Worm (Caenorhabditis elegans) whole organism, L4 larva: ENCODE measurements around the gene scb-1.

Experiments
- F10B5.3 ChIP-seq: sonication (generic microtip); optimal IDR thresholded peaks from 2 replicates; lab custom pipeline; 2016; ENCODE audit warnings: mild to moderate bottlenecking, missing genetic modification characterization, missing compliant biosample characterization
- T26A8.4 ChIP-seq: fragments of 200-800 bp; sonication (Bioruptor generic); IDR thresholded peaks from 2 replicates; pipeline ENCODE4 v1.3.6; 2022; ENCODE audit warnings: missing genetic modification characterization, missing compliant biosample characterization
- ZK337.2 ChIP-seq: fragments of 200-800 bp; sonication (Bioruptor generic); IDR thresholded peaks from 2 replicates; pipeline ENCODE4 v1.3.6; 2022; ENCODE audit warnings: missing genetic modification reagents, missing genetic modification characterization, missing compliant biosample characterization
- aha-1 ChIP-seq: fragments of 150-350 bp; peaks from one replicate; lab custom pipeline; 2014; ENCODE audit warnings: missing biosample characterization, missing genetic modification characterization
- aly-2 ChIP-seq: sonication (generic microtip); optimal IDR thresholded peaks from 2 replicates; lab custom pipeline; 2018; ENCODE audit warnings: missing biosample characterization, missing genetic modification characterization
- ceh-20 ChIP-seq: fragments of 200-800 bp; sonication (Bioruptor generic); IDR thresholded peaks from 2 replicates; pipeline ENCODE4 v1.3.6; 2022; ENCODE audit warnings: missing genetic modification reagents, missing genetic modification characterization, missing compliant biosample characterization
- ceh-32 ChIP-seq: sonication (generic microtip); optimal IDR thresholded peaks from 2 replicates; lab custom pipeline; 2016; ENCODE audit warnings: mild to moderate bottlenecking, missing genetic modification characterization, missing compliant biosample characterization; ENCODE audit not compliant: poor library complexity
- cey-2 ChIP-seq: sonication (generic microtip); optimal IDR thresholded peaks from 3 replicates; lab custom pipeline; 2017; ENCODE audit warnings: missing genetic modification characterization, mild to moderate bottlenecking, missing compliant biosample characterization, antibody characterized with exemption, borderline replicate concordance; ENCODE audit not compliant: insufficient read depth
- daf-16 ChIP-seq, 3 experiments: sonication (generic microtip); optimal IDR thresholded peaks; 2 replicates each; lab custom pipeline; 2016 to 2017; ENCODE audit warnings: missing genetic modification characterization in 3 of 3, missing genetic modification reagents in 3 of 3, mild to moderate bottlenecking in 2 of 3, missing compliant biosample characterization in 2 of 3, missing biosample characterization in 1 of 3, moderate library complexity in 1 of 3
- dmd-6 ChIP-seq: fragments of 200-800 bp; sonication (Bioruptor generic); IDR thresholded peaks from 2 replicates; pipeline ENCODE4 v1.3.6; 2022; ENCODE audit warnings: missing genetic modification reagents, missing genetic modification characterization, missing compliant biosample characterization
- dmd-8 ChIP-seq: fragments of 200-800 bp; sonication (Bioruptor generic); IDR thresholded peaks from 2 replicates; pipeline ENCODE4 v1.3.6; 2022; ENCODE audit warnings: missing genetic modification characterization, missing compliant biosample characterization
- dve-1 ChIP-seq: sonication (generic microtip); optimal IDR thresholded peaks from 2 replicates; lab custom pipeline; 2017; ENCODE audit warnings: antibody characterized with exemption, mild to moderate bottlenecking, missing genetic modification characterization, missing compliant biosample characterization; ENCODE audit not compliant: insufficient read depth
- gei-8 ChIP-seq: fragments of 200-800 bp; sonication (Bioruptor generic); optimal IDR thresholded peaks from 2 replicates; lab custom pipeline; 2018; ENCODE audit warnings: mild to moderate bottlenecking, missing genetic modification characterization, missing compliant biosample characterization
- hlh-11 ChIP-seq: fragments of 200-800 bp; sonication (Bioruptor generic); optimal IDR thresholded peaks from 2 replicates; lab custom pipeline; 2018; ENCODE audit warnings: mild to moderate bottlenecking, missing genetic modification characterization, missing compliant biosample characterization
- hlh-30 ChIP-seq: sonication (generic microtip); optimal IDR thresholded peaks from 2 replicates; lab custom pipeline; 2017; ENCODE audit warnings: antibody characterized with exemption, mild to moderate bottlenecking, missing genetic modification characterization, missing compliant biosample characterization; ENCODE audit not compliant: insufficient read depth
- lin-15B ChIP-seq: fragments of 150-350 bp; sonication (generic microtip); optimal IDR thresholded peaks from 3 replicates; lab custom pipeline; 2014; ENCODE audit warnings: missing biosample characterization, missing genetic modification characterization
- lin-29 ChIP-seq: fragments of 200-800 bp; sonication (Bioruptor generic); IDR thresholded peaks from 2 replicates; pipeline ENCODE4 v1.3.6; 2022; ENCODE audit warnings: missing genetic modification reagents, missing genetic modification characterization, missing compliant biosample characterization
- lin-39 ChIP-seq: fragments of 150-350 bp; optimal IDR thresholded peaks from 2 replicates; lab custom pipeline; 2014; ENCODE audit warnings: missing biosample characterization, missing genetic modification reagents, missing genetic modification characterization
- lir-3 ChIP-seq: sonication (generic microtip); optimal IDR thresholded peaks from 2 replicates; lab custom pipeline; 2016; ENCODE audit warnings: mild to moderate bottlenecking, missing genetic modification characterization, missing compliant biosample characterization
- madf-5 ChIP-seq, 2 experiments: fragments of 200-800 bp; sonication (Bioruptor generic); IDR thresholded peaks; 2 replicates each; pipeline ENCODE4 v1.3.6; 2022; ENCODE audit warnings: missing compliant biosample characterization in 2 of 2, missing genetic modification characterization in 2 of 2
- madf-9 ChIP-seq: fragments of 200-800 bp; sonication (Bioruptor generic); conservative IDR thresholded peaks from 2 replicates; pipeline ENCODE4 v1.3.6; 2022; ENCODE audit warnings: missing genetic modification reagents, missing genetic modification characterization, missing compliant biosample characterization
- mdl-1 ChIP-seq, 2 experiments: fragments of 150-350 bp in 1 of 2; sonication (generic microtip) in 1 of 2; optimal IDR thresholded peaks; 2 replicates each; lab custom pipeline; 2014 to 2017; ENCODE audit warnings: missing biosample characterization in 2 of 2, missing genetic modification characterization in 2 of 2
- mdt-29 ChIP-seq: fragments of 200-800 bp; sonication (Bioruptor generic); IDR thresholded peaks from 2 replicates; pipeline ENCODE4 v1.3.6; 2022; ENCODE audit warnings: missing genetic modification reagents, missing genetic modification characterization, missing compliant biosample characterization
- mxl-2 ChIP-seq: fragments of 200-800 bp; sonication (Bioruptor generic); conservative IDR thresholded peaks from 2 replicates; pipeline ENCODE4 v1.3.6; 2022; ENCODE audit warnings: missing genetic modification reagents, missing genetic modification characterization, missing compliant biosample characterization
- mxl-3 ChIP-seq: fragments of 200-800 bp; sonication (Bioruptor generic); optimal IDR thresholded peaks from 2 replicates; lab custom pipeline; 2018; ENCODE audit warnings: mild to moderate bottlenecking, missing genetic modification characterization, missing compliant biosample characterization
- nhr-10 ChIP-seq: fragments of 150-350 bp; optimal IDR thresholded peaks from 2 replicates; lab custom pipeline; 2014; ENCODE audit warnings: missing biosample characterization, missing genetic modification characterization
- nhr-28 ChIP-seq: fragments of 150-350 bp; optimal IDR thresholded peaks from 2 replicates; lab custom pipeline; 2014; ENCODE audit warnings: missing biosample characterization, missing genetic modification characterization
- nhr-48 ChIP-seq: sonication (generic microtip); optimal IDR thresholded peaks from 2 replicates; lab custom pipeline; 2016; ENCODE audit warnings: mild to moderate bottlenecking, missing genetic modification characterization, missing compliant biosample characterization
- nhr-6 ChIP-seq: fragments of 150-350 bp; optimal IDR thresholded peaks from 2 replicates; lab custom pipeline; 2014; ENCODE audit warnings: missing biosample characterization, missing genetic modification characterization
- saeg-2 ChIP-seq: fragments of 200-800 bp; sonication (Bioruptor generic); IDR thresholded peaks from 2 replicates; pipeline ENCODE4 v1.3.6; 2022; ENCODE audit warnings: missing genetic modification reagents, missing genetic modification characterization, missing compliant biosample characterization
- set-16 ChIP-seq: fragments of 200-800 bp; sonication (Bioruptor generic); IDR thresholded peaks from 2 replicates; pipeline ENCODE4 v1.3.6; 2022; ENCODE audit warnings: missing genetic modification reagents, missing genetic modification characterization, missing compliant biosample characterization
- unc-39 ChIP-seq: sonication (generic microtip); optimal IDR thresholded peaks from 2 replicates; lab custom pipeline; 2017; ENCODE audit warnings: missing biosample characterization, missing genetic modification characterization
- unc-62 ChIP-seq, 3 experiments: fragments of 150-350 bp in 1 of 3; sonication (generic microtip); optimal IDR thresholded peaks in 2 of 3; peaks in 1 of 3; 1 replicate in 1 of 3; 2 replicates in 2 of 3; lab custom pipeline; 2014 to 2017; ENCODE audit warnings: missing biosample characterization in 3 of 3, missing genetic modification characterization in 3 of 3, missing genetic modification reagents in 3 of 3, missing genotype in 1 of 3
- zip-2 ChIP-seq: fragments of 150-350 bp; optimal IDR thresholded peaks from 2 replicates; lab custom pipeline; 2014; ENCODE audit warnings: missing biosample characterization, missing genetic modification characterization
- ztf-7 ChIP-seq: fragments of 150-350 bp; optimal IDR thresholded peaks from 2 replicates; lab custom pipeline; 2014; ENCODE audit warnings: missing biosample characterization, missing genetic modification characterization

The scb-1 gene

ce11 chrV:11095873-11096272, 23.6 kb downstream of the scb-1 start, which contains the start of gene Y42A5A.3:
Gene Y42A5A.3 (minus strand): TSS chrV:11095973.
- TF ChIP-seq dmd-6 (no peak), nhr-28 (tag; lab: Kevin White, UChicago) (no peak), unc-39 (no peak), daf-16 (GFP tag; optimal IDR thresholded peaks at IDR 0.05; lab: Kevin White, UChicago) (no peak), daf-16 (tag; optimal IDR thresholded peaks at IDR 0.05; lab: Kevin White, UChicago) (no peak), zip-2 (tag; lab: Kevin White, UChicago) (no peak), T26A8.4 (GFP tag; lab: Robert Waterston, UW) (no peak), F10B5.3 (no peak), ztf-7 (tag; lab: Kevin White, UChicago) (no peak), gei-8 (GFP tag; lab: Kevin White, UChicago) (no peak), nhr-48 (tag; lab: Kevin White, UChicago) (no peak)
- TF ChIP-seq, all 104 proteins: peak for 0

ce11 chrV:11094698-11095097, 24.8 kb downstream of the scb-1 start:
- no peak for TF ChIP-seq lir-3
- no peak for TF ChIP-seq ceh-32 (tag; lab: Kevin White, UChicago)
- no peak for TF ChIP-seq cey-2 (tag; lab: Kevin White, UChicago)
- peak in 1 of 2 experiments; percentile 73 for TF ChIP-seq unc-62 (GFP tag; optimal IDR thresholded peaks at IDR 0.05 in 1 of 2; lab: Kevin White, UChicago)
- no peak for TF ChIP-seq unc-62 (tag; optimal IDR thresholded peaks at IDR 0.05; lab: Kevin White, UChicago)
- peak; percentile 60 for TF ChIP-seq dmd-6
- TF ChIP-seq mxl-2 (GFP tag; lab: Robert Waterston, UW): peak; percentile 83
- no peak for TF ChIP-seq aha-1 (tag; lab: Kevin White, UChicago)
- 0 out of 2 replicates have a peak, but pooled peaks have one; percentile 26 for TF ChIP-seq T26A8.4 (GFP tag; lab: Robert Waterston, UW)
- no peak for TF ChIP-seq lin-15B (tag; lab: Kevin White, UChicago)
- peak; percentile 73 for TF ChIP-seq mxl-3 (GFP tag; lab: Kevin White, UChicago)
- TF ChIP-seq madf-5 (GFP tag; IDR thresholded peaks at IDR 0.05; lab: Robert Waterston, UW): no peak
- TF ChIP-seq lin-29 (GFP tag; lab: Robert Waterston, UW): no peak
- TF ChIP-seq hlh-11 (tag; lab: Kevin White, UChicago): peak; percentile 34
- peak; percentile 18 for TF ChIP-seq dve-1 (tag; lab: Kevin White, UChicago)
- no peak for TF ChIP-seq nhr-10 (tag; lab: Kevin White, UChicago)
- peak; percentile 70 for TF ChIP-seq nhr-48 (tag; lab: Kevin White, UChicago)
- TF ChIP-seq lin-39: no peak
- peak; percentile 77 for TF ChIP-seq hlh-30
- peak in 1 of 2 experiments; percentile 26 for TF ChIP-seq mdl-1 (tag; optimal IDR thresholded peaks at IDR 0.05; lab: Kevin White, UChicago)
- TF ChIP-seq set-16 (GFP tag; lab: Robert Waterston, UW): no peak
- no peak for TF ChIP-seq madf-9 (GFP tag; lab: Robert Waterston, UW)
- TF ChIP-seq nhr-6: peak; percentile 26
- no peak for TF ChIP-seq ZK337.2 (GFP tag; lab: Robert Waterston, UW)
- TF ChIP-seq mdt-29 (GFP tag; lab: Robert Waterston, UW): no peak
- no peak for TF ChIP-seq zip-2 (tag; lab: Kevin White, UChicago)
- TF ChIP-seq dmd-8 (GFP tag; lab: Robert Waterston, UW): no peak
- TF ChIP-seq aly-2 (tag; lab: Kevin White, UChicago): no peak
- peak; percentile 32; the same call in 1 of the 2 replicates for TF ChIP-seq ceh-20 (GFP tag; lab: Robert Waterston, UW)
- TF ChIP-seq saeg-2 (GFP tag; lab: Robert Waterston, UW): no peak
- TF ChIP-seq daf-16 (GFP tag; optimal IDR thresholded peaks at IDR 0.05; lab: Kevin White, UChicago): no peak
- no peak for TF ChIP-seq daf-16 (tag; optimal IDR thresholded peaks at IDR 0.05; lab: Kevin White, UChicago)
